Worm (Caenorhabditis elegans) whole organism, young adult: ENCODE data around the gene spp-19.

Experiments
- B0336.3 ChIP-seq: fragments of 200-800 bp; sonication (Bioruptor generic); IDR thresholded peaks from 2 replicates; pipeline ENCODE4 v1.3.6; 2022; ENCODE audit warnings: missing genetic modification characterization, missing compliant biosample characterization
- F23B12.7 ChIP-seq: sonication (generic microtip); optimal IDR thresholded peaks from 2 replicates; lab custom pipeline; 2017; ENCODE audit warnings: missing genetic modification characterization, mild to moderate bottlenecking, missing compliant biosample characterization, antibody characterized with exemption, moderate library complexity; ENCODE audit not compliant: insufficient read depth
- F33H1.4 ChIP-seq: fragments of 200-800 bp; sonication (Bioruptor generic); IDR thresholded peaks from 2 replicates; pipeline ENCODE4 v1.3.6; 2022; ENCODE audit warnings: missing genetic modification reagents, missing genetic modification characterization, missing compliant biosample characterization
- F39B2.1 ChIP-seq: fragments of 200-800 bp; sonication (Bioruptor generic); IDR thresholded peaks from 2 replicates; pipeline ENCODE4 v1.3.6; 2022; ENCODE audit warnings: missing genetic modification reagents, missing genetic modification characterization, missing compliant biosample characterization
- F52B5.7 ChIP-seq: sonication (generic microtip); optimal IDR thresholded peaks from 2 replicates; lab custom pipeline; 2016; ENCODE audit warnings: mild to moderate bottlenecking, missing genetic modification characterization, missing compliant biosample characterization
- F57C9.4 ChIP-seq: sonication (generic microtip); optimal IDR thresholded peaks from 2 replicates; lab custom pipeline; 2017; ENCODE audit warnings: mild to moderate bottlenecking, missing genetic modification characterization, missing compliant biosample characterization
- Y53G8AR.9 ChIP-seq: fragments of 200-800 bp; sonication (Bioruptor generic); conservative IDR thresholded peaks from 2 replicates; pipeline ENCODE4 v1.3.6; 2022; ENCODE audit warnings: missing genetic modification reagents, missing genetic modification characterization, missing compliant biosample characterization
- Y67H2A.10 ChIP-seq: fragments of 200-800 bp; sonication (Bioruptor generic); conservative IDR thresholded peaks from 2 replicates; pipeline ENCODE4 v1.3.6; 2022; ENCODE audit warnings: missing genetic modification reagents, missing genetic modification characterization, missing compliant biosample characterization
- ZK185.1 ChIP-seq: sonication (generic microtip); optimal IDR thresholded peaks from 2 replicates; lab custom pipeline; 2016; ENCODE audit warnings: mild to moderate bottlenecking, missing genetic modification characterization, missing compliant biosample characterization; ENCODE audit not compliant: poor library complexity, severe bottlenecking
- akir-1 ChIP-seq: fragments of 200-800 bp; sonication (Bioruptor generic); optimal IDR thresholded peaks from 2 replicates; lab custom pipeline; 2018; ENCODE audit warnings: mild to moderate bottlenecking, missing genetic modification characterization, moderate library complexity, missing compliant biosample characterization
- attf-5 ChIP-seq: fragments of 200-800 bp; sonication (Bioruptor generic); optimal IDR thresholded peaks from 2 replicates; lab custom pipeline; 2018; ENCODE audit warnings: mild to moderate bottlenecking, missing genetic modification characterization, missing compliant biosample characterization
- cebp-1 ChIP-seq, 2 experiments: fragments of 200-800 bp in 1 of 2; sonication (Bioruptor generic) in 1 of 2; sonication (generic microtip) in 1 of 2; IDR thresholded peaks in 1 of 2; optimal IDR thresholded peaks in 1 of 2; 2 replicates each; pipeline versions ENCODE4 v1.3.6 to Lab custom; 2017 to 2022; ENCODE audit warnings: missing compliant biosample characterization in 2 of 2, missing genetic modification characterization in 2 of 2, mild to moderate bottlenecking in 1 of 2, missing genetic modification reagents in 1 of 2, moderate library complexity in 1 of 2
- ceh-91 ChIP-seq: fragments of 200-800 bp; sonication (Bioruptor generic); IDR thresholded peaks from 2 replicates; pipeline ENCODE4 v1.3.6; 2022; ENCODE audit warnings: missing genetic modification reagents, missing genetic modification characterization, missing compliant biosample characterization
- dox-1 ChIP-seq: fragments of 200-800 bp; sonication (Bioruptor generic); IDR thresholded peaks from 2 replicates; pipeline ENCODE4 v1.3.6; 2022; ENCODE audit warnings: missing genetic modification reagents, missing genetic modification characterization, missing compliant biosample characterization
- dpff-1 ChIP-seq: sonication (generic microtip); optimal IDR thresholded peaks from 2 replicates; lab custom pipeline; 2017; ENCODE audit warnings: mild to moderate bottlenecking, missing genetic modification characterization, missing compliant biosample characterization
- efl-1 ChIP-seq: fragments of 150-350 bp; optimal IDR thresholded peaks from 2 replicates; lab custom pipeline; 2014; ENCODE audit warnings: missing biosample characterization, missing genetic modification reagents, missing genetic modification characterization
- egrh-3 ChIP-seq: fragments of 200-800 bp; sonication (Bioruptor generic); IDR thresholded peaks from 2 replicates; pipeline ENCODE4 v1.3.6; 2022; ENCODE audit warnings: missing genetic modification reagents, missing genetic modification characterization, missing compliant biosample characterization
- ets-4 ChIP-seq: fragments of 200-800 bp; sonication (Bioruptor generic); optimal IDR thresholded peaks from 2 replicates; lab custom pipeline; 2018; ENCODE audit warnings: mild to moderate bottlenecking, missing genetic modification characterization, missing compliant biosample characterization
- fkh-3 ChIP-seq: sonication (generic microtip); optimal IDR thresholded peaks from 2 replicates; lab custom pipeline; 2016; ENCODE audit warnings: mild to moderate bottlenecking, missing genetic modification characterization, missing compliant biosample characterization
- hlh-12 ChIP-seq: sonication (generic microtip); optimal IDR thresholded peaks from 2 replicates; lab custom pipeline; 2016; ENCODE audit warnings: missing genetic modification characterization, missing compliant biosample characterization
- hlh-26 ChIP-seq: fragments of 200-800 bp; sonication (Bioruptor generic); conservative IDR thresholded peaks from 2 replicates; pipeline ENCODE4 v1.3.6; 2022; ENCODE audit warnings: missing genetic modification reagents, missing genetic modification characterization, missing compliant biosample characterization
- hmg-1.2 ChIP-seq: fragments of 200-800 bp; sonication (Bioruptor generic); IDR thresholded peaks from 2 replicates; pipeline ENCODE4 v1.3.6; 2022; ENCODE audit warnings: missing genetic modification reagents, missing genetic modification characterization, missing compliant biosample characterization
- hrde-1 ChIP-seq: sonication (generic microtip); optimal IDR thresholded peaks from 2 replicates; lab custom pipeline; 2016; ENCODE audit warnings: missing genetic modification characterization, mild to moderate bottlenecking, missing compliant biosample characterization, moderate library complexity, missing genotype, missing genetic modification reagents, borderline replicate concordance
- lin-35 ChIP-seq, 3 experiments: fragments of 150-350 bp in 2 of 3; sonication (generic microtip) in 1 of 3; optimal IDR thresholded peaks; 2 replicates each; lab custom pipeline; 2014 to 2018; ENCODE audit warnings: missing biosample characterization in 3 of 3, missing genetic modification characterization in 3 of 3, missing genetic modification reagents in 3 of 3
- lin-40 ChIP-seq: sonication (generic microtip); optimal IDR thresholded peaks from 2 replicates; lab custom pipeline; 2016; ENCODE audit warnings: missing genetic modification characterization, mild to moderate bottlenecking, missing compliant biosample characterization, missing genotype, missing genetic modification reagents
- lin-54 ChIP-seq: fragments of 200-800 bp; sonication (Bioruptor generic); optimal IDR thresholded peaks from 2 replicates; lab custom pipeline; 2018; ENCODE audit warnings: mild to moderate bottlenecking, missing genetic modification characterization, missing compliant biosample characterization
- lir-1 ChIP-seq: fragments of 200-800 bp; sonication (Bioruptor generic); conservative IDR thresholded peaks from 2 replicates; pipeline ENCODE4 v1.3.6; 2022; ENCODE audit warnings: missing genetic modification reagents, missing genetic modification characterization, missing compliant biosample characterization
- madf-10 ChIP-seq: sonication (generic microtip); optimal IDR thresholded peaks from 2 replicates; lab custom pipeline; 2016; ENCODE audit warnings: mild to moderate bottlenecking, missing genetic modification characterization, missing compliant biosample characterization
- madf-3 ChIP-seq: fragments of 200-800 bp; sonication (Bioruptor generic); IDR thresholded peaks from 2 replicates; pipeline ENCODE4 v1.3.6; 2022; ENCODE audit warnings: missing genetic modification reagents, missing genetic modification characterization, missing compliant biosample characterization
- madf-6 ChIP-seq: fragments of 200-800 bp; sonication (Bioruptor generic); IDR thresholded peaks from 2 replicates; pipeline ENCODE4 v1.3.6; 2022; ENCODE audit warnings: missing genetic modification reagents, missing genetic modification characterization, missing compliant biosample characterization
- mcd-1 ChIP-seq: fragments of 200-800 bp; sonication (Bioruptor generic); IDR thresholded peaks from 2 replicates; pipeline ENCODE4 v1.3.6; 2022; ENCODE audit warnings: missing genetic modification reagents, missing genetic modification characterization, missing compliant biosample characterization
- mxl-1 ChIP-seq: sonication (generic microtip); optimal IDR thresholded peaks from 2 replicates; lab custom pipeline; 2016; ENCODE audit warnings: missing genetic modification characterization, missing compliant biosample characterization
- nfya-2 ChIP-seq: fragments of 200-800 bp; sonication (Bioruptor generic); IDR thresholded peaks from 2 replicates; pipeline ENCODE4 v1.3.6; 2022; ENCODE audit warnings: missing genetic modification reagents, missing genetic modification characterization, missing compliant biosample characterization
- nhr-80 ChIP-seq: sonication (generic microtip); optimal IDR thresholded peaks from 2 replicates; lab custom pipeline; 2016; ENCODE audit warnings: missing genetic modification characterization, missing compliant biosample characterization
- repo-1 ChIP-seq: sonication (generic microtip); optimal IDR thresholded peaks from 2 replicates; lab custom pipeline; 2017; ENCODE audit warnings: mild to moderate bottlenecking, missing genetic modification characterization, missing compliant biosample characterization
- snpc-1.3 ChIP-seq: sonication (generic microtip); optimal IDR thresholded peaks from 2 replicates; lab custom pipeline; 2017; ENCODE audit warnings: missing genetic modification characterization, mild to moderate bottlenecking, missing compliant biosample characterization, antibody characterized with exemption, moderate library complexity, missing genotype, missing genetic modification reagents; ENCODE audit not compliant: insufficient read depth
- sptf-2 ChIP-seq: fragments of 200-800 bp; sonication (Bioruptor generic); optimal IDR thresholded peaks from 2 replicates; lab custom pipeline; 2018; ENCODE audit warnings: mild to moderate bottlenecking, missing genetic modification characterization, missing compliant biosample characterization
- tbp1 ChIP-seq: fragments of 200-800 bp; sonication (Bioruptor generic); optimal IDR thresholded peaks from 2 replicates; lab custom pipeline; 2018; ENCODE audit warnings: mild to moderate bottlenecking, missing genetic modification characterization, missing compliant biosample characterization
- tlf-1 ChIP-seq: fragments of 200-800 bp; sonication (Bioruptor generic); optimal IDR thresholded peaks from 2 replicates; lab custom pipeline; 2018; ENCODE audit warnings: mild to moderate bottlenecking, missing genetic modification characterization, missing compliant biosample characterization
- unc-130 ChIP-seq: sonication (generic microtip); optimal IDR thresholded peaks from 2 replicates; lab custom pipeline; 2016; ENCODE audit warnings: missing genetic modification reagents, missing genetic modification characterization, missing compliant biosample characterization
- ztf-6 ChIP-seq: fragments of 200-800 bp; sonication (Bioruptor generic); IDR thresholded peaks from 2 replicates; pipeline ENCODE4 v1.3.6; 2022; ENCODE audit warnings: missing genetic modification reagents, missing genetic modification characterization, missing compliant biosample characterization

The spp-19 gene

ce11 chrV:6561592-6561991 lies at the start of gene spp-19:
Gene spp-19, minus strand, starts transcription at chrV:6561692.
- TF ChIP-seq F23B12.7 (no peak), F52B5.7 (tag; lab: Kevin White, UChicago) (no peak), fkh-3 (tag; lab: Kevin White, UChicago) (no peak), F33H1.4 (no peak), mxl-1 (tag; lab: Kevin White, UChicago) (no peak), sptf-2 (no peak), F57C9.4 (tag; lab: Kevin White, UChicago) (no peak), madf-3 (GFP tag; lab: Robert Waterston, UW) (no peak), tbp1 (no peak), Y67H2A.10 (no peak), hlh-12 (no peak), tlf-1 (no peak), ZK185.1 (tag; lab: Kevin White, UChicago) (no peak), egrh-3 (GFP tag; lab: Robert Waterston, UW) (no peak)

ce11 chrV:6611058-6611457 lies 49.6 kb upstream of the spp-19 start, which contains the start of gene gon-14:
Gene gon-14, minus strand, starts transcription at chrV:6611158.
- TF ChIP-seq hmg-1.2 (GFP tag; lab: Robert Waterston, UW) (no peak), F39B2.1 (GFP tag; lab: Robert Waterston, UW) (no peak), snpc-1.3 (tag; lab: Kevin White, UChicago) (no peak), efl-1 (GFP tag; lab: Kevin White, UChicago) (no peak), Y53G8AR.9 (no peak), unc-130 (no peak), madf-6 (GFP tag; lab: Robert Waterston, UW) (no peak), mcd-1 (GFP tag; lab: Robert Waterston, UW) (no peak), B0336.3 (no peak), akir-1 (no peak), lir-1 (GFP tag; lab: Robert Waterston, UW) (no peak), tbp1 (no peak), cebp-1 (GFP tag; IDR thresholded peaks at IDR 0.05; lab: Robert Waterston, UW) (no peak), cebp-1 (tag; optimal IDR thresholded peaks at IDR 0.05; lab: Kevin White, UChicago) (no peak), hlh-26 (GFP tag; lab: Robert Waterston, UW) (no peak), madf-10 (tag; lab: Kevin White, UChicago) (no peak)

ce11 chrV:6606197-6606596 lies 44.7 kb upstream of the spp-19 start:
- TF ChIP-seq cebp-1 (GFP tag; IDR thresholded peaks at IDR 0.05; lab: Robert Waterston, UW): peak; percentile 83
- peak; percentile 96 for TF ChIP-seq cebp-1 (tag; optimal IDR thresholded peaks at IDR 0.05; lab: Kevin White, UChicago)
- peak; percentile 3 for TF ChIP-seq repo-1 (tag; lab: Kevin White, UChicago)
- TF ChIP-seq nfya-2 (GFP tag; lab: Robert Waterston, UW): 0 out of 2 replicates have a peak, but pooled peaks have one; percentile 36
- TF ChIP-seq ztf-6 (GFP tag; lab: Robert Waterston, UW): no peak
- no peak for TF ChIP-seq ceh-91
- TF ChIP-seq hrde-1 (tag; lab: Kevin White, UChicago): peak; percentile 37
- peak; percentile 29; the same call in 1 of the 2 replicates for TF ChIP-seq madf-6 (GFP tag; lab: Robert Waterston, UW)
- 0 out of 2 replicates have a peak, but pooled peaks have one; percentile 44 for TF ChIP-seq F39B2.1 (GFP tag; lab: Robert Waterston, UW)
- TF ChIP-seq lin-40 (tag; lab: Kevin White, UChicago): no peak
- TF ChIP-seq lin-35 (GFP tag; optimal IDR thresholded peaks at IDR 0.05; lab: Kevin White, UChicago): peak in 1 of 3 experiments; percentile 18
- no peak for TF ChIP-seq akir-1
- peak; percentile 10 for TF ChIP-seq sptf-2
- TF ChIP-seq tbp1: peak; percentile 25
- 0 out of 2 replicates have a peak, but pooled peaks have one; percentile 45 for TF ChIP-seq madf-3 (GFP tag; lab: Robert Waterston, UW)
- TF ChIP-seq nhr-80 (tag; lab: Kevin White, UChicago): peak; percentile 36
- TF ChIP-seq dox-1: no peak
- no peak for TF ChIP-seq madf-10 (tag; lab: Kevin White, UChicago)
- TF ChIP-seq ets-4: no peak
- peak; percentile 56 for TF ChIP-seq dpff-1
- TF ChIP-seq attf-5 (GFP tag; lab: Kevin White, UChicago): peak; percentile 51
- no peak for TF ChIP-seq lir-1 (GFP tag; lab: Robert Waterston, UW)
- TF ChIP-seq lin-54 (GFP tag; lab: Kevin White, UChicago): no peak
- TF ChIP-seq, all 124 proteins: peak for 13
